Worm (Caenorhabditis elegans) whole organism, late embryonic: ENCODE results near the gene F01D5.10.
A peak's percentile ranks its signal among the peaks of the same experiment; 100 is the strongest.

Source experiments
- K02D7.2 ChIP-seq: sonication (generic microtip); optimal IDR thresholded peaks from 2 replicates; lab custom pipeline; 2017; ENCODE audit warnings: mild to moderate bottlenecking, missing genetic modification characterization, missing compliant biosample characterization
- Y22D7AL.16 ChIP-seq: sonication (generic microtip); optimal IDR thresholded peaks from 2 replicates; lab custom pipeline; 2016; ENCODE audit warnings: missing genetic modification characterization, missing compliant biosample characterization
- ama-1 ChIP-seq: fragments of 150-350 bp; optimal IDR thresholded peaks from 2 replicates; lab custom pipeline; 2014
- ceh-2 ChIP-seq: sonication (generic microtip); optimal IDR thresholded peaks from 2 replicates; lab custom pipeline; 2016; ENCODE audit warnings: missing genotype, missing genetic modification characterization, missing compliant biosample characterization
- ceh-45 ChIP-seq: fragments of 200-800 bp; sonication (Bioruptor generic); IDR thresholded peaks from 2 replicates; pipeline ENCODE4 v1.3.6; 2022; ENCODE audit warnings: missing genetic modification reagents, missing genetic modification characterization, missing compliant biosample characterization
- dve-1 ChIP-seq: sonication (generic microtip); optimal IDR thresholded peaks from 2 replicates; lab custom pipeline; 2017; ENCODE audit warnings: antibody characterized with exemption, mild to moderate bottlenecking, missing genetic modification characterization, missing compliant biosample characterization
- elt-2 ChIP-seq: sonication (generic microtip); optimal IDR thresholded peaks from 2 replicates; lab custom pipeline; 2016; ENCODE audit warnings: missing genetic modification reagents, missing genetic modification characterization, missing compliant biosample characterization
- elt-4 ChIP-seq: sonication (generic microtip); optimal IDR thresholded peaks from 2 replicates; lab custom pipeline; 2016; ENCODE audit warnings: missing genetic modification characterization, missing compliant biosample characterization
- ets-4 ChIP-seq: sonication (generic microtip); optimal IDR thresholded peaks from 2 replicates; lab custom pipeline; 2016; ENCODE audit warnings: missing genetic modification characterization, missing compliant biosample characterization
- eyg-1 ChIP-seq: sonication (generic microtip); optimal IDR thresholded peaks from 2 replicates; lab custom pipeline; 2016; ENCODE audit warnings: missing genotype, missing genetic modification characterization, missing compliant biosample characterization
- gmeb-2 ChIP-seq: sonication (generic microtip); optimal IDR thresholded peaks from 2 replicates; lab custom pipeline; 2016; ENCODE audit warnings: missing genetic modification characterization, inconsistent platforms, missing compliant biosample characterization
- hlh-15 ChIP-seq: sonication (generic microtip); optimal IDR thresholded peaks from 2 replicates; lab custom pipeline; 2016; ENCODE audit warnings: missing genetic modification characterization, missing compliant biosample characterization
- hlh-30 ChIP-seq: sonication (generic microtip); optimal IDR thresholded peaks from 2 replicates; lab custom pipeline; 2017; ENCODE audit warnings: antibody characterized with exemption, missing genetic modification characterization, missing compliant biosample characterization; ENCODE audit not compliant: insufficient read depth
- hlh-8 ChIP-seq: sonication (generic microtip); optimal IDR thresholded peaks from 2 replicates; lab custom pipeline; 2016; ENCODE audit warnings: missing genotype, missing genetic modification characterization, missing compliant biosample characterization
- lim-6 ChIP-seq: sonication (generic microtip); optimal IDR thresholded peaks from 2 replicates; lab custom pipeline; 2016; ENCODE audit warnings: missing genetic modification characterization, missing compliant biosample characterization
- lin-11 ChIP-seq: fragments of 200-800 bp; sonication (Bioruptor generic); optimal IDR thresholded peaks from 2 replicates; lab custom pipeline; 2018; ENCODE audit warnings: mild to moderate bottlenecking, missing genetic modification characterization, missing compliant biosample characterization
- madf-2 ChIP-seq: sonication (generic microtip); optimal IDR thresholded peaks from 2 replicates; lab custom pipeline; 2017; ENCODE audit warnings: missing genetic modification characterization, missing compliant biosample characterization
- nhr-11 ChIP-seq: fragments of 150-350 bp; optimal IDR thresholded peaks from 2 replicates; lab custom pipeline; 2014; ENCODE audit warnings: missing biosample characterization, missing genetic modification characterization
- nhr-232 ChIP-seq: sonication (generic microtip); optimal IDR thresholded peaks from 2 replicates; lab custom pipeline; 2016; ENCODE audit warnings: missing genetic modification characterization, missing compliant biosample characterization
- npax-4 ChIP-seq: sonication (generic microtip); optimal IDR thresholded peaks from 2 replicates; lab custom pipeline; 2016; ENCODE audit warnings: missing genetic modification characterization, missing compliant biosample characterization
- pat-9 ChIP-seq: fragments of 200-800 bp; sonication (Bioruptor generic); optimal IDR thresholded peaks from 2 replicates; lab custom pipeline; 2018; ENCODE audit warnings: mild to moderate bottlenecking, missing genetic modification characterization, moderate library complexity, missing compliant biosample characterization
- pax-1 ChIP-seq: fragments of 150-350 bp; optimal IDR thresholded peaks from 2 replicates; lab custom pipeline; 2014; ENCODE audit warnings: missing biosample characterization, missing genetic modification characterization
- pha-4 ChIP-seq: fragments of 150-350 bp; optimal IDR thresholded peaks from 2 replicates; lab custom pipeline; 2018; ENCODE audit warnings: missing biosample characterization, missing genetic modification reagents, missing genetic modification characterization
- ref-2 ChIP-seq: sonication (generic microtip); optimal IDR thresholded peaks from 2 replicates; lab custom pipeline; 2016; ENCODE audit warnings: missing genetic modification characterization, missing compliant biosample characterization
- rnt-1 ChIP-seq: sonication (generic microtip); optimal IDR thresholded peaks from 2 replicates; lab custom pipeline; 2016; ENCODE audit warnings: missing genetic modification characterization, missing compliant biosample characterization
- sox-4 ChIP-seq: sonication (generic microtip); optimal IDR thresholded peaks from 2 replicates; lab custom pipeline; 2017; ENCODE audit warnings: mild to moderate bottlenecking, missing genetic modification characterization, inconsistent platforms, missing compliant biosample characterization
- syd-9 ChIP-seq: sonication (generic microtip); optimal IDR thresholded peaks from 2 replicates; lab custom pipeline; 2016; ENCODE audit warnings: mild to moderate bottlenecking, missing genetic modification characterization, moderate library complexity, missing compliant biosample characterization
- unc-3 ChIP-seq, 2 experiments: fragments of 200-800 bp in 1 of 2; sonication (Bioruptor generic) in 1 of 2; sonication (generic microtip) in 1 of 2; conservative IDR thresholded peaks in 1 of 2; optimal IDR thresholded peaks in 1 of 2; 2 replicates each; pipeline versions ENCODE4 v1.3.6 to Lab custom; 2016 to 2022; ENCODE audit warnings: missing compliant biosample characterization in 2 of 2, missing genetic modification characterization in 2 of 2, missing genetic modification reagents in 1 of 2
- zip-5 ChIP-seq: sonication (generic microtip); optimal IDR thresholded peaks from 2 replicates; lab custom pipeline; 2016; ENCODE audit warnings: missing genetic modification characterization, missing compliant biosample characterization
- ztf-16 ChIP-seq: sonication (generic microtip); optimal IDR thresholded peaks from 2 replicates; lab custom pipeline; 2017; ENCODE audit warnings: missing genetic modification characterization, missing compliant biosample characterization

The F01D5.10 gene

ce11 chrII:13974136-13974535 lies 47.0 kb downstream of the F01D5.10 start:
- TF ChIP-seq eyg-1 (tag; lab: Kevin White, UChicago) (no peak), dve-1 (tag; lab: Kevin White, UChicago) (peak; percentile 45)

ce11 chrII:13973514-13973913 lies 47.6 kb downstream of the F01D5.10 start, which contains the start of gene Y39G8B.1:
TSS of gene Y39G8B.1 (minus strand) at chrII:13973812.
- no peak for TF ChIP-seq ama-1 (lab: Kevin White, UChicago)
- no peak for TF ChIP-seq elt-2 (tag; lab: Kevin White, UChicago)
- TF ChIP-seq ceh-45 (GFP tag; lab: Robert Waterston, UW) = no peak
- TF ChIP-seq sox-4 (tag; lab: Kevin White, UChicago) = no peak
- TF ChIP-seq nhr-232 (tag; lab: Kevin White, UChicago) = no peak
- TF ChIP-seq unc-3 (GFP tag; conservative IDR thresholded peaks at IDR 0.05; lab: Robert Waterston, UW) = no peak
- TF ChIP-seq unc-3 (tag; optimal IDR thresholded peaks at IDR 0.05; lab: Kevin White, UChicago) = no peak
- TF ChIP-seq elt-4 (tag; lab: Kevin White, UChicago) = no peak
- TF ChIP-seq zip-5 (tag; lab: Kevin White, UChicago) = no peak
- TF ChIP-seq pha-4 (tag; lab: Kevin White, UChicago) = no peak
- TF ChIP-seq gmeb-2 (tag; lab: Kevin White, UChicago) = no peak
- no peak for TF ChIP-seq madf-2 (tag; lab: Kevin White, UChicago)
- TF ChIP-seq nhr-11 (tag; lab: Kevin White, UChicago) = no peak
- no peak for TF ChIP-seq ztf-16
- TF ChIP-seq npax-4 = no peak
- TF ChIP-seq ref-2 (tag; lab: Kevin White, UChicago) = no peak
- no peak for TF ChIP-seq Y22D7AL.16 (tag; lab: Kevin White, UChicago)
- TF ChIP-seq hlh-8 (tag; lab: Kevin White, UChicago) = no peak
- TF ChIP-seq lin-11 = no peak
- TF ChIP-seq rnt-1 (tag; lab: Kevin White, UChicago) = no peak

- TF ChIP-seq hlh-30 (no peak), ceh-2 (tag; lab: Kevin White, UChicago) (no peak), K02D7.2 (tag; lab: Kevin White, UChicago) (no peak), lin-11 (no peak)
Measured at ce11 chrII:13972199-13972598, 48.9 kb downstream of the F01D5.10 start.

ce11 chrII:13968979-13969378 lies 52.2 kb downstream of the F01D5.10 start, which contains the start of gene sre-43:
TSS of gene sre-43 (minus strand) at chrII:13969079.
- no peak for TF ChIP-seq lim-6
- TF ChIP-seq ets-4 (tag; lab: Kevin White, UChicago) = no peak
- TF ChIP-seq pax-1 (tag; lab: Kevin White, UChicago) = no peak
- TF ChIP-seq dve-1 (tag; lab: Kevin White, UChicago) = no peak
- TF ChIP-seq Y22D7AL.16 (tag; lab: Kevin White, UChicago) = no peak
- TF ChIP-seq pat-9 (tag; lab: Kevin White, UChicago) = no peak
- TF ChIP-seq syd-9 (tag; lab: Kevin White, UChicago) = no peak
- no peak for TF ChIP-seq pha-4 (tag; lab: Kevin White, UChicago)
- TF ChIP-seq hlh-15 (tag; lab: Kevin White, UChicago) = no peak
- no peak for TF ChIP-seq ceh-45 (GFP tag; lab: Robert Waterston, UW)
- no peak for TF ChIP-seq elt-2 (tag; lab: Kevin White, UChicago)
